Fruit fly (Drosophila melanogaster): ENCODE data around the gene Tango14.

Tango14 gene

dm6 chr2L:1207432-1207831 lies 49.0 kb downstream of the Tango14 start:
- no peak for TF ChIP-seq noc (tag; optimal IDR thresholded peaks at IDR 0.05)
